Worm (Caenorhabditis elegans) whole organism, midembryonic: Measurements from ENCODE around the gene Y38H6C.24.

Experiments
- cog-1 ChIP-seq: sonication (generic microtip); optimal IDR thresholded peaks from 2 replicates; lab custom pipeline; 2016; ENCODE audit warnings: missing genetic modification characterization, missing compliant biosample characterization
- klf-2 ChIP-seq: fragments of 200-800 bp; sonication (Bioruptor generic); conservative IDR thresholded peaks from 2 replicates; pipeline ENCODE4 v1.3.6; 2022; ENCODE audit warnings: missing genetic modification reagents, missing genetic modification characterization, missing compliant biosample characterization
- ztf-23 ChIP-seq: fragments of 200-800 bp; sonication (Bioruptor generic); IDR thresholded peaks from 2 replicates; pipeline ENCODE4 v1.3.6; 2022; ENCODE audit warnings: missing genetic modification reagents, missing genetic modification characterization, missing compliant biosample characterization
- ztf-29 ChIP-seq: fragments of 200-800 bp; sonication (Bioruptor generic); IDR thresholded peaks from 2 replicates; pipeline ENCODE4 v1.3.6; 2022; ENCODE audit warnings: missing genetic modification reagents, missing genetic modification characterization, missing compliant biosample characterization

DNA sequence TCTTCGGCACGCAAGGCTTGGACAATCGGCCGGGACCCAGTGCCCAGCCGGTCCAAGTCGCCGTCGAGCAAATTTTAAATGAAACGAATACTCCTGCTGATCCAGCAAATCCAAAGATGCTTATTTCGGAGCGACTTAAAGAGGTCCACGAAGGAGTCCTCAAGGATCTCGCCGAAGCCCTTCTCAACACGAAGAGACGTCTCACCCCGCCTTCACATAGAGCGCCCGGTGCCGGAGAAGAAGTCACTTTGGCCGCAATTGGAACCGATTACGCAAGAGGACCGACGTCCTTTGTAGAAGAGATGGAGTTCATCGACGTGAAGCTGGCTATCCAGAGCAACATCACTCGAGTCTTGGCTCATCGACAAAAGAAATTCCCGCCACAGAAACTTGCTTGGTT lies 16.8 kb upstream of the Y38H6C.24 start:
- no peak for TF ChIP-seq cog-1 (tag; lab: Kevin White, UChicago)
- no peak for TF ChIP-seq ztf-29 (GFP tag; lab: Robert Waterston, UW)
- no peak for TF ChIP-seq klf-2
- TF ChIP-seq ztf-23 (GFP tag; lab: Robert Waterston, UW) = no peak
